Fruit fly (Drosophila melanogaster): ENCODE results near the gene Tim17a2.

Tim17a2 gene

dm6 chr3R:5223135-5223534 is 39.4 kb downstream of the Tim17a2 start, which contains the start of gene CG2604:
Gene CG2604 (minus strand): TSS chr3R:5223365.
- TF ChIP-seq lz (GFP tag; optimal IDR thresholded peaks at IDR 0.05) (peak; percentile 1), Sox15 (GFP tag; optimal IDR thresholded peaks at IDR 0.05) (no peak), CG11762 (GFP tag; optimal IDR thresholded peaks at IDR 0.05; ENCODE audit: insufficient read depth) (no peak), CG32006 (GFP tag; optimal IDR thresholded peaks at IDR 0.05) (no peak), cyc (GFP tag; optimal IDR thresholded peaks at IDR 0.05) (no peak), fd85E (GFP tag; optimal IDR thresholded peaks at IDR 0.05) (no peak), Sox102F (GFP tag; optimal IDR thresholded peaks at IDR 0.05) (no peak), CG11294 (GFP tag; IDR thresholded peaks at IDR 0.05) (no peak), Gug (GFP tag; IDR thresholded peaks at IDR 0.05) (no peak), CG8632 (GFP tag; optimal IDR thresholded peaks at IDR 0.05) (no peak), CG1621 (tag; optimal IDR thresholded peaks at IDR 0.05) (peak; percentile 31), Smox (GFP tag; optimal IDR thresholded peaks at IDR 0.05) (no peak), Eip75B (GFP tag; optimal IDR thresholded peaks at IDR 0.05) (no peak), CG6854 (GFP tag; optimal IDR thresholded peaks at IDR 0.05) (peak; percentile 64), CG8319 (GFP tag; optimal IDR thresholded peaks at IDR 0.05) (no peak), ss (GFP tag; optimal IDR thresholded peaks at IDR 0.05) (peak in 1 of 2 experiments; percentile 72), CG3032 (tag; optimal IDR thresholded peaks at IDR 0.05) (peak; percentile 38), CG34406 (GFP tag; optimal IDR thresholded peaks at IDR 0.05) (no peak), Ets96B (tag; optimal IDR thresholded peaks at IDR 0.05) (peak; percentile 9), OdsH (GFP tag; optimal IDR thresholded peaks at IDR 0.05) (no peak), pdm3 (GFP tag; optimal IDR thresholded peaks at IDR 0.05) (no peak), eg (GFP tag; IDR thresholded peaks at IDR 0.05) (no peak; the same call in 1 of the 3 replicates), CG4318 (GFP tag; optimal IDR thresholded peaks at IDR 0.05) (no peak), salr (GFP tag; optimal IDR thresholded peaks at IDR 0.05) (peak in 1 of 2 experiments; percentile 3), Eip93F (GFP tag; optimal IDR thresholded peaks at IDR 0.05) (no peak), CG15336 (GFP tag; IDR thresholded peaks at IDR 0.05) (no peak), Blimp-1 (GFP tag; optimal IDR thresholded peaks at IDR 0.05) (no peak), topi (GFP tag; optimal IDR thresholded peaks at IDR 0.05) (no peak), esn (GFP tag; optimal IDR thresholded peaks at IDR 0.05) (peak; percentile 29), CG6163 (GFP tag; IDR thresholded peaks at IDR 0.05) (no peak), Lpt (GFP tag; optimal IDR thresholded peaks at IDR 0.05) (no peak), CG9139 (GFP tag; optimal IDR thresholded peaks at IDR 0.05) (no peak), Sox14 (GFP tag; optimal IDR thresholded peaks at IDR 0.05) (peak; percentile 33), Hr39 (GFP tag; optimal IDR thresholded peaks at IDR 0.05) (no peak), CG6276 (GFP tag; optimal IDR thresholded peaks at IDR 0.05) (no peak), CG31627 (GFP tag; optimal IDR thresholded peaks at IDR 0.05) (peak; percentile 23), CG3919 (GFP tag; optimal IDR thresholded peaks at IDR 0.05) (no peak), fd59A (GFP tag; optimal IDR thresholded peaks at IDR 0.05) (no peak), CG6792 (GFP tag; optimal IDR thresholded peaks at IDR 0.05) (no peak), fkh (GFP tag; optimal IDR thresholded peaks at IDR 0.05) (no peak), CG8119 (GFP tag; IDR thresholded peaks at IDR 0.05) (no peak), CG6808 (GFP tag; optimal IDR thresholded peaks at IDR 0.05) (peak; percentile 56), dac (GFP tag; optimal IDR thresholded peaks at IDR 0.05) (peak; percentile 67), Eip78C (GFP tag) (peak; percentile 68)
